Worm (Caenorhabditis elegans): ENCODE results near the gene F17C11.11.

Gene F17C11.11

DNA sequence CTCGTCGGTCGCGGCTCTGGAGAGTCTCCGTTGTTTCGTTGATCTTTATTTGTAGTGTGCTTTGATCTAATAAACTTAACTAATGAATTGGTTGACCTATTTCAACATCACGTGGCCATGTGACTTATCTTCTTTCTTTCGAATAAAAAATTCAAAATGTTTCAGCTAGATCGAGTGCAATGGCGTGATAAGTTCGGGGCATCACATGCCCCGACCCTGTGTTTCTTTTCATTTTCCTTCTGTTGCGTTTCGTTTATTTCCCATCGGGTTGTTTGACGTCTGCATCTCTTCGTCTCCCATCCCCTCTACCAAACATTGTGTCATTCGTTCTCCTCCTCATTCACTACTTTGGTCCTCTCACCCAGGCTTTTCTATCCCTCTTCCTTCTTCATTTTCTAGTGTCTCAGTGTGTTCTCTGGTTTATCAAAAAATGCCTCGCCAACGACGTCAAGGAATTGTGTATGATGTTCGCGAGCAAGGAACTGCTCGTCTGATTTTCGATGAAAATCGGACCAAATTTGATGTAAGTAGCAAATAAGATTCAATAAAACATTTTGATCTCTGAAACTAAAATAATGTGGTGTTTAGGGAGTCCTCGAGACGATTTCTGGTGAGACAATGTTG is 13.2 kb upstream of the F17C11.11 start, which contains the start of gene F17C11.4 (continued):
- TF ChIP-seq B0336.3 (GFP tag; IDR thresholded peaks at IDR 0.05): peak; percentile 43
- peak; percentile 62 for TF ChIP-seq ZK185.1 (tag; optimal IDR thresholded peaks at IDR 0.05; ENCODE audit: poor library complexity, severe bottlenecking)
- no peak for TF ChIP-seq F52B5.7 (tag; optimal IDR thresholded peaks at IDR 0.05)
- no peak for TF ChIP-seq F39B2.1 (GFP tag; IDR thresholded peaks at IDR 0.05)
- peak; percentile 66 for TF ChIP-seq K12H6.12 (tag; optimal IDR thresholded peaks at IDR 0.05)
- peak; percentile 85 for TF ChIP-seq nhr-80 (tag; optimal IDR thresholded peaks at IDR 0.05)
- peak; percentile 33 for TF ChIP-seq die-1 (tag; optimal IDR thresholded peaks at IDR 0.05)
- 0 out of 2 replicates have a peak, but pooled peaks have one; percentile 41 for TF ChIP-seq C06A6.2 (GFP tag; conservative IDR thresholded peaks at IDR 0.05)
- peak; percentile 39 for TF ChIP-seq ztf-26 (tag; optimal IDR thresholded peaks at IDR 0.05)
- peak; percentile 74 for TF ChIP-seq attf-5 (GFP tag; optimal IDR thresholded peaks at IDR 0.05)
- TF ChIP-seq zfh-2 (GFP tag; conservative IDR thresholded peaks at IDR 0.05): peak; percentile 64
- no peak for TF ChIP-seq fkh-3 (tag; optimal IDR thresholded peaks at IDR 0.05)
- no peak for TF ChIP-seq F49E8.2 (tag; optimal IDR thresholded peaks at IDR 0.05; ENCODE audit: insufficient read depth)
- TF ChIP-seq F23B12.7 (tag; optimal IDR thresholded peaks at IDR 0.05; ENCODE audit: insufficient read depth): no peak
- TF ChIP-seq ztf-22 (GFP tag; optimal IDR thresholded peaks at IDR 0.05): no peak
- TF ChIP-seq egl-44 (GFP tag; IDR thresholded peaks at IDR 0.05): 0 out of 2 replicates have a peak, but pooled peaks have one; percentile 61
- TF ChIP-seq F22D6.2 (tag; optimal IDR thresholded peaks at IDR 0.05): peak; percentile 18
- peak; percentile 2 for TF ChIP-seq gei-17 (GFP tag; optimal IDR thresholded peaks at IDR 0.05)
- peak; percentile 69; the same call in 1 of the 2 replicates for TF ChIP-seq K11D2.4 (GFP tag; IDR thresholded peaks at IDR 0.05)
- TF ChIP-seq efl-1 (GFP tag; optimal IDR thresholded peaks at IDR 0.05): no peak
- no peak for TF ChIP-seq zim-3 (tag; optimal IDR thresholded peaks at IDR 0.05)
- peak; percentile 38 to 44 for TF ChIP-seq let-607 (tag; optimal IDR thresholded peaks at IDR 0.05)
- TF ChIP-seq nhr-179 (tag; optimal IDR thresholded peaks at IDR 0.05): no peak
- TF ChIP-seq F55B11.4 (tag; optimal IDR thresholded peaks at IDR 0.05; ENCODE audit: borderline replicate concordance, insufficient read depth): no peak
- TF ChIP-seq ceh-27 (GFP tag; optimal IDR thresholded peaks at IDR 0.05): no peak
- peak; percentile 37; the same call in 1 of the 2 replicates for TF ChIP-seq mcd-1 (GFP tag; IDR thresholded peaks at IDR 0.05)
- peak; percentile 31 for TF ChIP-seq ztf-18 (tag; optimal IDR thresholded peaks at IDR 0.05)
- 0 out of 2 replicates have a peak, but pooled peaks have one; percentile 68 for TF ChIP-seq let-526 (GFP tag; IDR thresholded peaks at IDR 0.05)

DNA sequence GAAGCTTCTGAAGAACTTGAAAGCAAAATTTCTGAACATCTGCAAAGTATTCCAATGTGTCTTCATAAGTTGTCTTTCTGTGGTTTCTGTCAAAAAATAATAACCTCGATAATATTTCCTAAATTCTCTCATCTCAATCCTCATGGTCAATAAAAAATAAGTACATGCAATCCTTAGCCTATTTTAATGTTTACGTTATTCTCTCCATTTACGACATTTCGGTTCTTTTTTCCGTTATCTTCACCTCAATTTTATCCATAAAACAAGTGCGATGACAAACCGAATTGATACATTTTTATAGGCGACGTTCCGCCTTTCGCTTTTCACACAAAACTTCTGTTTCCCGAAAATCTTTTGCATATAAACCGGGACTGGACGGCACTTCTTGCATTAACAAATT is 10.9 kb upstream of the F17C11.11 start, which contains the start of gene col-153:
Gene col-153 (plus strand): TSS at position 301 of the 400 bp plus-strand sequence.
- TF ChIP-seq ceh-40 (GFP tag; IDR thresholded peaks at IDR 0.05) (no peak), T07F8.4 (tag; optimal IDR thresholded peaks at IDR 0.05) (no peak), F55B11.4 (tag; optimal IDR thresholded peaks at IDR 0.05; ENCODE audit: borderline replicate concordance, insufficient read depth) (no peak), tbx-9 (tag; optimal IDR thresholded peaks at IDR 0.05; ENCODE audit: borderline replicate concordance) (no peak), F10E7.11 (tag; optimal IDR thresholded peaks at IDR 0.05) (no peak), dpff-1 (tag; optimal IDR thresholded peaks at IDR 0.05) (no peak), Y67H2A.10 (GFP tag; conservative IDR thresholded peaks at IDR 0.05) (no peak), ztf-28 (GFP tag; IDR thresholded peaks at IDR 0.05) (no peak), egl-18 (GFP tag; IDR thresholded peaks at IDR 0.05) (no peak), mel-28 (tag; optimal IDR thresholded peaks at IDR 0.05; ENCODE audit: borderline replicate concordance) (no peak), attf-6 (GFP tag; IDR thresholded peaks at IDR 0.05) (no peak), ztf-3 (GFP tag; optimal IDR thresholded peaks at IDR 0.05) (no peak), lsy-27 (tag; optimal IDR thresholded peaks at IDR 0.05; ENCODE audit: borderline replicate concordance, insufficient read depth) (no peak)

Data from whole organism, young adult.